Worm (Caenorhabditis elegans) whole organism, L4 larva: Measurements from ENCODE around the gene nfya-1.

Experiments
- F10B5.3 ChIP-seq: sonication (generic microtip); optimal IDR thresholded peaks from 2 replicates; lab custom pipeline; 2016; ENCODE audit warnings: mild to moderate bottlenecking, missing genetic modification characterization, missing compliant biosample characterization
- ZK337.2 ChIP-seq: fragments of 200-800 bp; sonication (Bioruptor generic); IDR thresholded peaks from 2 replicates; pipeline ENCODE4 v1.3.6; 2022; ENCODE audit warnings: missing genetic modification reagents, missing genetic modification characterization, missing compliant biosample characterization
- aha-1 ChIP-seq: fragments of 150-350 bp; peaks from one replicate; lab custom pipeline; 2014; ENCODE audit warnings: missing biosample characterization, missing genetic modification characterization
- ceh-32 ChIP-seq: sonication (generic microtip); optimal IDR thresholded peaks from 2 replicates; lab custom pipeline; 2016; ENCODE audit warnings: mild to moderate bottlenecking, missing genetic modification characterization, missing compliant biosample characterization; ENCODE audit not compliant: poor library complexity
- ceh-44 ChIP-seq: fragments of 200-800 bp; sonication (Bioruptor generic); IDR thresholded peaks from 2 replicates; pipeline ENCODE4 v1.3.6; 2022; ENCODE audit warnings: missing genetic modification reagents, missing genetic modification characterization, missing compliant biosample characterization
- cey-2 ChIP-seq: sonication (generic microtip); optimal IDR thresholded peaks from 3 replicates; lab custom pipeline; 2017; ENCODE audit warnings: missing genetic modification characterization, mild to moderate bottlenecking, missing compliant biosample characterization, antibody characterized with exemption, borderline replicate concordance; ENCODE audit not compliant: insufficient read depth
- daf-12 ChIP-seq: fragments of 150-350 bp; optimal IDR thresholded peaks from 2 replicates; lab custom pipeline; 2014; ENCODE audit warnings: missing biosample characterization, missing genetic modification reagents, missing genetic modification characterization
- daf-16 ChIP-seq, 3 experiments: sonication (generic microtip); optimal IDR thresholded peaks; 2 replicates each; lab custom pipeline; 2016 to 2017; ENCODE audit warnings: missing genetic modification characterization in 3 of 3, missing genetic modification reagents in 3 of 3, mild to moderate bottlenecking in 2 of 3, missing compliant biosample characterization in 2 of 3, missing biosample characterization in 1 of 3, moderate library complexity in 1 of 3
- daf-19 ChIP-seq: fragments of 200-800 bp; sonication (Bioruptor generic); conservative IDR thresholded peaks from 2 replicates; pipeline ENCODE4 v1.3.6; 2022; ENCODE audit warnings: missing genetic modification characterization, missing compliant biosample characterization
- egl-27 ChIP-seq: sonication (generic microtip); optimal IDR thresholded peaks from 3 replicates; lab custom pipeline; 2017; ENCODE audit warnings: missing biosample characterization, missing genetic modification reagents, missing genetic modification characterization
- gei-8 ChIP-seq: fragments of 200-800 bp; sonication (Bioruptor generic); optimal IDR thresholded peaks from 2 replicates; lab custom pipeline; 2018; ENCODE audit warnings: mild to moderate bottlenecking, missing genetic modification characterization, missing compliant biosample characterization
- hmg-1.1 ChIP-seq: fragments of 200-800 bp; sonication (Bioruptor generic); IDR thresholded peaks from 2 replicates; pipeline ENCODE4 v1.3.6; 2022; ENCODE audit warnings: missing genetic modification reagents, missing genetic modification characterization, missing compliant biosample characterization
- jun-1 ChIP-seq: fragments of 150-350 bp; optimal IDR thresholded peaks from 2 replicates; lab custom pipeline; 2014; ENCODE audit warnings: missing biosample characterization, missing genetic modification reagents, missing genetic modification characterization
- lin-1 ChIP-seq: fragments of 200-800 bp; sonication (Bioruptor generic); IDR thresholded peaks from 2 replicates; pipeline ENCODE4 v1.3.6; 2022; ENCODE audit warnings: missing genetic modification reagents, missing genetic modification characterization, missing compliant biosample characterization
- lin-15B ChIP-seq: fragments of 150-350 bp; sonication (generic microtip); optimal IDR thresholded peaks from 3 replicates; lab custom pipeline; 2014; ENCODE audit warnings: missing biosample characterization, missing genetic modification characterization
- lin-29 ChIP-seq: fragments of 200-800 bp; sonication (Bioruptor generic); IDR thresholded peaks from 2 replicates; pipeline ENCODE4 v1.3.6; 2022; ENCODE audit warnings: missing genetic modification reagents, missing genetic modification characterization, missing compliant biosample characterization
- lin-38 ChIP-seq: fragments of 200-800 bp; sonication (Bioruptor generic); IDR thresholded peaks from 2 replicates; pipeline ENCODE4 v1.3.6; 2022; ENCODE audit warnings: missing genetic modification reagents, missing genetic modification characterization, missing compliant biosample characterization
- lin-39 ChIP-seq: fragments of 150-350 bp; optimal IDR thresholded peaks from 2 replicates; lab custom pipeline; 2014; ENCODE audit warnings: missing biosample characterization, missing genetic modification reagents, missing genetic modification characterization
- lir-3 ChIP-seq: sonication (generic microtip); optimal IDR thresholded peaks from 2 replicates; lab custom pipeline; 2016; ENCODE audit warnings: mild to moderate bottlenecking, missing genetic modification characterization, missing compliant biosample characterization
- mdt-29 ChIP-seq: fragments of 200-800 bp; sonication (Bioruptor generic); IDR thresholded peaks from 2 replicates; pipeline ENCODE4 v1.3.6; 2022; ENCODE audit warnings: missing genetic modification reagents, missing genetic modification characterization, missing compliant biosample characterization
- mes-2 ChIP-seq: sonication (generic microtip); optimal IDR thresholded peaks from 2 replicates; lab custom pipeline; 2016; ENCODE audit warnings: missing genotype, mild to moderate bottlenecking, missing genetic modification characterization, missing compliant biosample characterization; ENCODE audit not compliant: poor library complexity, severe bottlenecking
- mxl-3 ChIP-seq: fragments of 200-800 bp; sonication (Bioruptor generic); optimal IDR thresholded peaks from 2 replicates; lab custom pipeline; 2018; ENCODE audit warnings: mild to moderate bottlenecking, missing genetic modification characterization, missing compliant biosample characterization
- nhr-102 ChIP-seq: sonication (generic microtip); optimal IDR thresholded peaks from 2 replicates; lab custom pipeline; 2016; ENCODE audit warnings: mild to moderate bottlenecking, missing genetic modification characterization, moderate library complexity, missing compliant biosample characterization
- nhr-111 ChIP-seq: fragments of 200-800 bp; sonication (Bioruptor generic); optimal IDR thresholded peaks from 2 replicates; lab custom pipeline; 2018; ENCODE audit warnings: mild to moderate bottlenecking, missing genetic modification characterization, missing compliant biosample characterization
- nhr-28 ChIP-seq: fragments of 150-350 bp; optimal IDR thresholded peaks from 2 replicates; lab custom pipeline; 2014; ENCODE audit warnings: missing biosample characterization, missing genetic modification characterization
- nhr-42 ChIP-seq: fragments of 200-800 bp; sonication (Bioruptor generic); IDR thresholded peaks from 2 replicates; pipeline ENCODE4 v1.3.6; 2022; ENCODE audit warnings: missing genetic modification characterization, missing compliant biosample characterization
- nhr-77 ChIP-seq: fragments of 150-350 bp; optimal IDR thresholded peaks from 2 replicates; lab custom pipeline; 2014; ENCODE audit warnings: missing biosample characterization, missing genetic modification characterization
- pqm-1 ChIP-seq: sonication (generic microtip); optimal IDR thresholded peaks from 2 replicates; lab custom pipeline; 2017; ENCODE audit warnings: missing biosample characterization, missing genetic modification characterization
- rbr-2 ChIP-seq: sonication (generic microtip); optimal IDR thresholded peaks from 2 replicates; lab custom pipeline; 2016; ENCODE audit warnings: missing genotype, missing genetic modification characterization, missing compliant biosample characterization
- saeg-2 ChIP-seq: fragments of 200-800 bp; sonication (Bioruptor generic); IDR thresholded peaks from 2 replicates; pipeline ENCODE4 v1.3.6; 2022; ENCODE audit warnings: missing genetic modification reagents, missing genetic modification characterization, missing compliant biosample characterization
- skn-1 ChIP-seq: fragments of 150-350 bp; optimal IDR thresholded peaks from 2 replicates; lab custom pipeline; 2014; ENCODE audit warnings: missing biosample characterization, missing genetic modification characterization
- tra-1 ChIP-seq: fragments of 200-800 bp; sonication (Bioruptor generic); IDR thresholded peaks from 2 replicates; pipeline ENCODE4 v1.3.6; 2022; ENCODE audit warnings: missing genetic modification reagents, missing genetic modification characterization, missing compliant biosample characterization
- unc-39 ChIP-seq: sonication (generic microtip); optimal IDR thresholded peaks from 2 replicates; lab custom pipeline; 2017; ENCODE audit warnings: missing biosample characterization, missing genetic modification characterization
- vab-7 ChIP-seq: fragments of 200-800 bp; sonication (Bioruptor generic); IDR thresholded peaks from 2 replicates; pipeline ENCODE4 v1.3.6; 2022; ENCODE audit warnings: missing genetic modification reagents, missing genetic modification characterization, missing compliant biosample characterization
- zfp-3 ChIP-seq: fragments of 200-800 bp; sonication (Bioruptor generic); conservative IDR thresholded peaks from 2 replicates; pipeline ENCODE4 v1.3.6; 2022; ENCODE audit warnings: missing genetic modification reagents, missing genetic modification characterization, missing compliant biosample characterization
- zip-11 ChIP-seq: fragments of 200-800 bp; sonication (Bioruptor generic); IDR thresholded peaks from 2 replicates; pipeline ENCODE4 v1.3.6; 2022; ENCODE audit warnings: missing genetic modification characterization, missing compliant biosample characterization
- ztf-7 ChIP-seq: fragments of 150-350 bp; optimal IDR thresholded peaks from 2 replicates; lab custom pipeline; 2014; ENCODE audit warnings: missing biosample characterization, missing genetic modification characterization

nfya-1 gene

DNA sequence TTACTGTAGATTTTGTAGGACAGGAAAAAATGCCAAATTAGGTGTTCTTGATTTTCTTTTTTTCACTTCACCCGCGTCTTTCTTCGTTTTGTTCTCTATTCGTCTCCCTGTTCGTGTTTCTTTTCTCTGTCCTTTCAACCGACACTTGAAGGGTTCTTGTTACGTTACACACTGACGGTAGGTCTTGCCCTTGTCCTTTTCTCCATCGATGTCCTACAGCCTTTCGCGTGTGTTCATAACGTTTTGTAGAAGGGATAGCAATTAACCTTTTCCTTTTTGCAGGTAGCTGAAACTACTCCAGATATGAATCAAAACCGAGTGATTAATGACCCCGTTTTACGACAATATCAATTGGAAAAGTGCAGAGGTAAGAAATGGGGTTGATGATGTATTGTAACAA is 22.5 kb downstream of the nfya-1 start, which contains the start of gene F55G7.1 (continued):
- no peak for TF ChIP-seq nhr-111 (GFP tag; lab: Kevin White, UChicago)
- peak; percentile 88 for TF ChIP-seq F10B5.3 (tag; lab: Kevin White, UChicago)
- TF ChIP-seq nhr-102 (tag; lab: Kevin White, UChicago) = peak; percentile 84
- TF ChIP-seq lin-15B (tag; lab: Kevin White, UChicago) = no peak
- no peak for TF ChIP-seq lir-3 (tag; lab: Kevin White, UChicago)
- peak; percentile 45 for TF ChIP-seq nhr-28 (tag; lab: Kevin White, UChicago)
- TF ChIP-seq lin-1 (GFP tag; lab: Robert Waterston, UW) = no peak
- no peak for TF ChIP-seq ceh-32
- TF ChIP-seq zip-11 (GFP tag; lab: Robert Waterston, UW) = no peak
- no peak for TF ChIP-seq cey-2 (tag; lab: Kevin White, UChicago)
- no peak for TF ChIP-seq daf-19 (GFP tag; lab: Robert Waterston, UW)
- TF ChIP-seq jun-1 = peak; percentile 33
- no peak for TF ChIP-seq daf-12
- no peak for TF ChIP-seq pqm-1 (tag; lab: Kevin White, UChicago)
- TF ChIP-seq egl-27 (tag; lab: Kevin White, UChicago) = no peak
- TF ChIP-seq ZK337.2 (GFP tag; lab: Robert Waterston, UW) = no peak
- no peak for TF ChIP-seq zfp-3
- peak; percentile 73 for TF ChIP-seq mxl-3 (GFP tag; lab: Kevin White, UChicago)
- no peak for TF ChIP-seq mdt-29 (GFP tag; lab: Robert Waterston, UW)
- no peak for TF ChIP-seq gei-8
- no peak for TF ChIP-seq lin-29 (GFP tag; lab: Robert Waterston, UW)
- no peak for TF ChIP-seq lin-39 (tag; lab: Kevin White, UChicago)
- no peak for TF ChIP-seq skn-1
- TF ChIP-seq vab-7 (GFP tag; lab: Robert Waterston, UW) = no peak
- peak; percentile 68 for TF ChIP-seq rbr-2 (tag; lab: Kevin White, UChicago)
- peak; percentile 62 for TF ChIP-seq nhr-77

DNA sequence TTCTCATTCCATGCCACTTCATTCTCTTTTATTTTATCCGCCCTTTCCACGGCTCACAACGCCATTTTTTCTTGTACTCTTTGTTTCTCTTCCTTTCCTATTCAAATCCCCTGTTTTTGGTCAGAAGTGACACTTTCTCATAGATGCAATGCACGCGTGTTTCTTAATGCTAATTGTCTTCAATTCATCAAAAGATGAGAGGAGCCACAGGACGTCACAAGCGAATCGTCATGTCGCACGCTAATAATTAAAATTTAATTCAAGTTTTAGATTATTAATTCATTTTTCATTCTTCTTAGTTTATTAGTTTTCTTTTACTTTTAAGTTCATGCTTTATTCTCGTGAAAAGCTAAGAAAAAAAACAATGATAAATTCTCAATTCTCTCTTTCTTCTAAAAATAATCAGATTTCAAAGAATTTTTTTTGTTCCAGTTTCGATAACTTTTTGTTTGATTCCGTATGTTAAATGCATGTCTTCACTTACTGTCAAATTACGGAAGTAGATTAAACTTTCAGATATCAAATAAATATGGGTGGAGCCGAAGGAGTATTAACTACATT is 25.8 kb downstream of the nfya-1 start, which contains the start of gene Y62H9A.14:
Gene Y62H9A.14 (plus strand): TSS at position 511 of the 561 bp plus-strand sequence.
- TF ChIP-seq nhr-111 (GFP tag; lab: Kevin White, UChicago) (no peak), daf-16 (GFP tag; optimal IDR thresholded peaks at IDR 0.05; lab: Kevin White, UChicago) (no peak), daf-16 (tag; optimal IDR thresholded peaks at IDR 0.05; lab: Kevin White, UChicago) (no peak), skn-1 (no peak), saeg-2 (no peak), nhr-42 (GFP tag; lab: Robert Waterston, UW) (no peak), lin-38 (GFP tag; lab: Robert Waterston, UW) (no peak), ztf-7 (tag; lab: Kevin White, UChicago) (no peak), ceh-44 (GFP tag; lab: Robert Waterston, UW) (no peak), gei-8 (no peak), tra-1 (GFP tag; lab: Robert Waterston, UW) (no peak), nhr-102 (tag; lab: Kevin White, UChicago) (no peak), hmg-1.1 (GFP tag; lab: Robert Waterston, UW) (no peak), ceh-32 (no peak), rbr-2 (tag; lab: Kevin White, UChicago) (no peak), unc-39 (tag; lab: Kevin White, UChicago) (no peak), lin-29 (GFP tag; lab: Robert Waterston, UW) (no peak)

DNA sequence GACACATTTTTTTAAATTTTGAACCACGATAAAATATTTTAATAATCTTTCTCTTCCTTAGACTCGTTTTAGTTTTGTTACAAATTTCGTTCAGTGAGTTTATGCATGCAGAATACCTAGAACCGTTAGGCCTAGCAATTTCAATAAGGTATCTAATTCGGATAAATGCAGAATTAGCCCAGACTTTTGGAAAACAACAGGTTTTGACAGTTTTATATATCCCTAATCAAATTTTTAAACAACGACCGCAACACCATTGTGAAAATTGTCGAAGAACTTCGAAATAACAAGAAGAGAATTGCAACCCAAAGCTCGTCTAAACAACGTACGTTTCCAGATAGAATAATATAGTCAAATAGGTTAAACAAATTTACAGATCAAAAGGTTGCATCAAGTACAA is 28.6 kb downstream of the nfya-1 start, which contains the start of gene Y62H9A.16:
Gene Y62H9A.16 (plus strand): TSS at position 301 of the 400 bp plus-strand sequence.
- TF ChIP-seq aha-1 (peak; percentile 46), mes-2 (tag; lab: Kevin White, UChicago) (no peak)
